Fruit fly (Drosophila melanogaster) whole organism, wandering third instar larva: Measurements from ENCODE around the gene CG31680.

Experiments used
- Abd-B ChIP-seq: fragments of >200 bp; optimal IDR thresholded peaks from 2 replicates; lab custom pipeline; 2017; ENCODE audit warnings: missing biosample characterization, missing genetic modification characterization
- CG32264 ChIP-seq: fragments of 200-800 bp; sonication (Bioruptor generic); optimal IDR thresholded peaks from 2 replicates; lab custom pipeline; 2016; ENCODE audit warnings: missing biosample characterization, missing genetic modification characterization
- Dfd ChIP-seq: fragments of >200 bp; optimal IDR thresholded peaks from 2 replicates; lab custom pipeline; 2017; ENCODE audit warnings: missing biosample characterization, missing genetic modification characterization
- Dif ChIP-seq: fragments of 200-275, 200-300 bp; sonication (Bioruptor generic); optimal IDR thresholded peaks from 2 replicates; lab custom pipeline; 2018; ENCODE audit warnings: missing biosample characterization, missing genetic modification characterization; ENCODE audit not compliant: partially characterized antibody
- GATAd ChIP-seq: sonication (Bioruptor generic); optimal IDR thresholded peaks from 2 replicates; lab custom pipeline; 2016; ENCODE audit warnings: missing biosample characterization, missing genetic modification characterization
- HLH106 ChIP-seq: fragments of 200-800 bp; optimal IDR thresholded peaks from 3 replicates; lab custom pipeline; 2019; ENCODE audit warnings: missing biosample characterization, mild to moderate bottlenecking, missing genetic modification characterization, moderate library complexity
- Hnf4 ChIP-seq: fragments of 200-800 bp; sonication (Bioruptor generic); optimal IDR thresholded peaks from 2 replicates; lab custom pipeline; 2016; ENCODE audit warnings: missing biosample characterization, mild to moderate bottlenecking, missing genetic modification characterization
- Hr78 ChIP-seq: fragments of >200 bp; optimal IDR thresholded peaks from 2 replicates; lab custom pipeline; 2017; ENCODE audit warnings: missing biosample characterization, missing genetic modification characterization
- Hr83 ChIP-seq: fragments of 200-300 bp; sonication (Bioruptor generic); optimal IDR thresholded peaks from 2 replicates; lab custom pipeline; 2016; ENCODE audit warnings: missing biosample characterization, mild to moderate bottlenecking, missing genetic modification characterization, moderate library complexity; ENCODE audit not compliant: poor library complexity, severe bottlenecking
- Myc ChIP-seq: fragments of >200 bp; optimal IDR thresholded peaks from 2 replicates; lab custom pipeline; 2017
- N ChIP-seq: fragments of >200 bp; optimal IDR thresholded peaks from 2 replicates; lab custom pipeline; 2018; ENCODE audit warnings: missing biosample characterization, missing external identifiers, missing genetic modification characterization
- OdsH ChIP-seq: fragments of 200-800 bp; sonication (Bioruptor generic); optimal IDR thresholded peaks from 2 replicates; lab custom pipeline; 2016; ENCODE audit warnings: missing biosample characterization, mild to moderate bottlenecking, missing genetic modification characterization
- Sp1 ChIP-seq: fragments of 200-800 bp; sonication (Bioruptor generic); optimal IDR thresholded peaks from 3 replicates; lab custom pipeline; 2019; ENCODE audit warnings: missing biosample characterization, mild to moderate bottlenecking, missing genetic modification characterization, moderate library complexity
- br ChIP-seq: fragments of 200-800 bp; sonication (Bioruptor generic); optimal IDR thresholded peaks from 2 replicates; lab custom pipeline; 2016; ENCODE audit warnings: missing biosample characterization, missing genetic modification characterization
- dl ChIP-seq, 2 experiments: fragments of 175-275, 200-275 bp in 1 of 2; fragments of 200-275 bp in 1 of 2; sonication (Bioruptor generic); optimal IDR thresholded peaks; lab custom pipeline; 2018; ENCODE audit warnings: mild to moderate bottlenecking in 2 of 2, missing biosample characterization in 2 of 2, missing genetic modification characterization in 2 of 2, moderate library complexity in 2 of 2; ENCODE audit not compliant: partially characterized antibody in 2 of 2, insufficient read depth in 1 of 2
- dsf ChIP-seq: sonication (Bioruptor generic); optimal IDR thresholded peaks from 2 replicates; lab custom pipeline; 2016; ENCODE audit warnings: missing biosample characterization, missing genetic modification characterization, borderline replicate concordance
- ey ChIP-seq: fragments of 200-800 bp; sonication (Bioruptor generic); optimal IDR thresholded peaks from 2 replicates; lab custom pipeline; 2016; ENCODE audit warnings: missing biosample characterization, missing genetic modification characterization
- foxo ChIP-seq, 2 experiments: fragments of 200-800 bp; sonication (Bioruptor generic); optimal IDR thresholded peaks; 2 replicates in 1 of 2; 3 replicates in 1 of 2; lab custom pipeline; 2016 to 2017; ENCODE audit warnings: missing biosample characterization in 2 of 2, missing genetic modification characterization in 2 of 2
- fru ChIP-seq: fragments of 200-800 bp; sonication (Bioruptor generic); optimal IDR thresholded peaks from 3 replicates; lab custom pipeline; 2016; ENCODE audit warnings: missing biosample characterization, mild to moderate bottlenecking, missing genetic modification characterization
- h ChIP-seq: fragments of 200-800 bp; sonication (Bioruptor generic); optimal IDR thresholded peaks from 3 replicates; lab custom pipeline; 2016; ENCODE audit warnings: missing biosample characterization, mild to moderate bottlenecking, missing genetic modification characterization
- lola ChIP-seq: fragments of >200 bp; optimal IDR thresholded peaks from 2 replicates; lab custom pipeline; 2017; ENCODE audit warnings: missing biosample characterization, missing genetic modification characterization
- pan ChIP-seq: fragments of >200 bp; optimal IDR thresholded peaks from 2 replicates; lab custom pipeline; 2017
- psq ChIP-seq: fragments of 200-800 bp; sonication (Bioruptor generic); optimal IDR thresholded peaks from 3 replicates; lab custom pipeline; 2017; ENCODE audit warnings: missing biosample characterization, mild to moderate bottlenecking, missing genetic modification characterization, moderate library complexity
- rgr ChIP-seq: fragments of 200-800 bp; sonication (Bioruptor generic); optimal IDR thresholded peaks from 3 replicates; lab custom pipeline; 2016; ENCODE audit warnings: missing biosample characterization, mild to moderate bottlenecking, missing genetic modification characterization
- sv ChIP-seq: fragments of 200-800 bp; sonication (Bioruptor generic); optimal IDR thresholded peaks from 3 replicates; lab custom pipeline; 2016; ENCODE audit warnings: missing biosample characterization, missing genetic modification characterization
- tai ChIP-seq: sonication (Bioruptor generic); optimal IDR thresholded peaks from 2 replicates; lab custom pipeline; 2016; ENCODE audit warnings: missing biosample characterization, missing genetic modification characterization
- woc ChIP-seq: sonication (Bioruptor generic); optimal IDR thresholded peaks from 2 replicates; lab custom pipeline; 2016; ENCODE audit warnings: missing biosample characterization, mild to moderate bottlenecking, missing genetic modification characterization

CG31680 gene

DNA sequence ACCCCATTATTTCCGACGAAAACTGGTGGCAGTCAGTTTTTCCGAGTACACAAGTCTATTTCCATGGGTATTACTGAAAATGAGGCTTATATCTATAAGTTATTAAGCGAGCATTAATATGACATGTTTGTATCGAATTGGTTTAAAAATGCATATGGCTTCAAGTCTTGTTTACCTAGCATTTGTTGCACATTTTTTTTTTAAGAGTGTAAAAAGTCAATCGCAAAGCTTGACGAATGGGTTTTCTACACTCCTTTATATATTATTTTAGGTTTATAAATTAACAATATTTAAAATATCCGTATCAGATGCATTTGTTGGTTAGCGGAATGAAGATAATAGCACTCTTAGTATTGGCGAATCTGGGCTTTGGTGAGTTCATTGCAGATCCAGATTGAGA is at the start of gene CG31680:
Gene CG31680 (plus strand): TSS at position 301 of the 400 bp plus-strand sequence.
- no peak for TF ChIP-seq Abd-B (GFP tag; lab: Kevin White, UChicago)
- TF ChIP-seq fru (GFP tag; lab: Kevin White, UChicago): no peak
- TF ChIP-seq Hnf4: no peak
- TF ChIP-seq pan: no peak
- TF ChIP-seq lola (GFP tag; lab: Kevin White, UChicago): no peak
- TF ChIP-seq N (GFP tag; lab: Kevin White, UChicago): no peak
- no peak for TF ChIP-seq h (GFP tag; lab: Kevin White, UChicago)
- no peak for TF ChIP-seq sv (GFP tag; lab: Kevin White, UChicago)

DNA sequence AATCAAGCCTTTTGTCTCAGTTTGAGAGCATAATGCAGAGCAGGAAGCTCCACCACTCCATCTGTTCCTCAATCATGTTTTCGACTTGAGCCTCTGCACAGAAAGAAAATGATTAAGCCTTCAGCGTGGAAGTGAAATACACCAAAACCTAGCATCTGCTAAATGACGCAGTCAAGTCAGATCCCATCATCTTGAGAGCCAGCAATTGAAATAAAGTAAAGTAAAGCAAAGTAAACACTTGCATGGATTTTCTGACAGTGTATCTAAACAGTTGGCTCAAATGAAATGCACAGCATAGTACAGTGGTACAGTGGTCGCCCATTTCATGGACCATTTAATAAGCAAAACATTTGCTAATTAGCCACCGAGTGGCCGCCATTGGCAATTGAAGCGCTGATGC is 42.2 kb upstream of the CG31680 start:
- TF ChIP-seq Hr78 (GFP tag; lab: Kevin White, UChicago) (no peak), GATAd (GFP tag; lab: Kevin White, UChicago) (no peak), OdsH (GFP tag; lab: Kevin White, UChicago) (no peak), Hr83 (GFP tag; lab: Kevin White, UChicago) (no peak), dsf (GFP tag; lab: Kevin White, UChicago) (no peak), CG32264 (GFP tag; lab: Kevin White, UChicago) (no peak), Dfd (GFP tag; lab: Kevin White, UChicago) (no peak), woc (GFP tag; lab: Kevin White, UChicago) (no peak), tai (no peak)

DNA sequence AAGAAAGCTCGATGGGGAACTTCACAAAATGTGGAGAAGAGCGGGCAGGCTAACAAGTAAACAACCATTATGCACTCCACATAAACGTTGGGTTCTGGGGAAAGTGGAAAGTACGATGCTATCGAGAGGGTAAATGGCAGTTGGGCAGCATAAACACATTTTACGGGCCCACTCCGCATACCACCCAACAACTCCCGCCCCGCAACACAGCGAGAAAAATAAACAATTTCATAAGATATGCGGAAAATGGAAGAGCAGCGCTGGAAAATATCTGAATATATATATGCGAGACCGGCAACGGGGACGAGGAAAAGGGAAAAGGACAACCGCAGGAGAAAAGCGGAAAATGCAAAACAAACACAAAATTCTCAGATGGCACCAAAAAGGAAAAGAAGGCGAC is 38.6 kb upstream of the CG31680 start:
- no peak for TF ChIP-seq HLH106 (tag; lab: Kevin White, UChicago)

DNA sequence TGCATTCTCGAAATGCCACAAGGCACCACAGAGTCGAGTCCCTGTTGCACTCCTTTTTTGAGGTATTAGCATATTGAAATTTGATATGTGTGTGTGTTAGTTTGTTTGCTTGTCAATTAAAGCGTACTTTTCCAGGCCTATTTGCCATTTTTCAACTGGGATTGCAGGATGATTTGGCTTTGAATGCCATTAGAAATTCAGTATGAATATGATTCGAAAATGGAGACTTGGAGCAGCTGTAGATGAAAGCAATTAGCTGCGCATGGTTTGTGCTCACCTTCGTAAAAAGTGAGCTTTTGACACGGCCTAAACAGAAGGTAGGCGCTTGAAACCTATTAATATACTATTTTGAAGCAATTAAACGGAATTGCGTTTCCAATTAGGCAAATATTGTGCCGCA is 35.8 kb upstream of the CG31680 start, which contains the start of gene CG31677:
Gene CG31677 (minus strand): TSS at position 101 of the 400 bp plus-strand sequence.
- TF ChIP-seq Myc (lab: Kevin White, UChicago) (no peak), h (GFP tag; lab: Kevin White, UChicago) (no peak), CG32264 (GFP tag; lab: Kevin White, UChicago) (no peak), rgr (GFP tag; lab: Kevin White, UChicago) (no peak), fru (GFP tag; lab: Kevin White, UChicago) (no peak), lola (GFP tag; lab: Kevin White, UChicago) (no peak), N (GFP tag; lab: Kevin White, UChicago) (no peak), br (GFP tag; lab: Kevin White, UChicago) (no peak), tai (no peak), psq (GFP tag; lab: Kevin White, UChicago) (no peak), woc (GFP tag; lab: Kevin White, UChicago) (no peak), ey (no peak), HLH106 (tag; lab: Kevin White, UChicago) (no peak), foxo (GFP tag; optimal IDR thresholded peaks at IDR 0.05; lab: Kevin White, UChicago) (no peak)

DNA sequence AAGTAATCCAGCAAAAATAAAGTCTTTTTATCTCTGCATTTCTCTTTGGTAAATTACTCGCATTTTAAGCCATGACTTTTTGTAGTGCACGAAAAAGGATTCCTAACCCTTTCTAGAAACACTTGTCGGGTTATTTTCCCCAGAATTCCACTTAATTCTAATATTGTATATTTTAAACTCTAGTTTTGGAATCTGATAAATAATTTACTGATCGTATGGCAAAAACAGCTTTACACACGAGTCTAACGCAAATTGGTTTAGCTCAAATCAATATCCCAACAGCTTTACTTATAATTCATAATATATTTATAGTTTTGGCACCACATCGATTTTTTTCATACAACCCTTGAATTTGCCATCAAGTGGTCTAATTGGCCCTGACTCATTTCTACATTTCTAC is 25.7 kb upstream of the CG31680 start, which contains the start of gene CG15475:
Gene CG15475 (plus strand): TSS at position 301 of the 400 bp plus-strand sequence.
- TF ChIP-seq dsf (GFP tag; lab: Kevin White, UChicago) (no peak), psq (GFP tag; lab: Kevin White, UChicago) (no peak), Hnf4 (no peak), HLH106 (tag; lab: Kevin White, UChicago) (no peak), Abd-B (GFP tag; lab: Kevin White, UChicago) (no peak), fru (GFP tag; lab: Kevin White, UChicago) (no peak), pan (no peak)

DNA sequence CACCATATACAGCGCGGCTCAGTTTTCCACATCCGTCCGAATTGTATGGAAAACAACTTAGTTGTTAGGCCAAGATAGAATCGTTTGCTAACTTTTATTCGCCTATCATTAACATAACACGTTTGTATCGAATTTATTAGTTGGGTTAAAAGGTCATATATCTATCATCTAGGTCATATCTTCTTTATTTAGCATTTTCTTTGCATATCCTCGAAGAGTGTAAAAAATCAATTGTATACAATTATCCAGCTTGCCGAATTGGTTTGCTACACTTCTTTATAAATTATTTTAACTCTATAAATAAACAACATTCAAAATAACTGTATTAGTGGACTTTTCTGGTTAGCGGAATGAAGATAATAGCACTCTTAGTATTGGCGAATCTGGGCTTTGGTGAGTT is 5.7 kb upstream of the CG31680 start, which contains the start of gene CG17472:
Gene CG17472 (plus strand): TSS at position 301 of the 400 bp plus-strand sequence.
- no peak for TF ChIP-seq Sp1 (GFP tag; lab: Kevin White, UChicago)
- no peak for TF ChIP-seq ey
- TF ChIP-seq pan: no peak
- no peak for TF ChIP-seq OdsH (GFP tag; lab: Kevin White, UChicago)

DNA sequence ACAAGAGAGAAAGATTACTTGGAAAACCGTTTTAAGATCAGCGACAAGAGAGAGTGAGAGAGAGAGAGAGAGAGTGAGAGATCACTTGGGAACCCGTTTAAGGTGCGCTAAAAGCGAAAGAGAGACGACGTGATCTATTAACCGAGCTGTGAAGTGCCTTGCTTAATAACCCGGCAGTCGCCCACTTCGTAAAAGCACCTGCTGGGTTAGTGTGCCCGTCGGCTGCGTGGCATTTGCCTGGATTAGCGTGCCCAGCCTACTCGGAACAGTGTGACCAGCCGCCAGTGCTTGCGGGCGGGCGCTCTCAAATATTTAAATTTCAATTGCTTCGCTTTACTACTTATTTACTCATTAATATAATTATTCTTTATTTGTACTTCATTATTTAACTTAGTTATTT is 1.5 kb upstream of the CG31680 start:
- TF ChIP-seq h (GFP tag; lab: Kevin White, UChicago) (peak; percentile 16), Dif (GFP tag; lab: Kevin White, UChicago) (peak; percentile 37), psq (GFP tag; lab: Kevin White, UChicago) (no peak), dl (GFP tag; optimal IDR thresholded peaks at IDR 0.05; lab: Kevin White, UChicago; ENCODE audit: insufficient read depth in 1 of 2, partially characterized antibody in 2 of 2) (no peak), br (GFP tag; lab: Kevin White, UChicago) (no peak), dsf (GFP tag; lab: Kevin White, UChicago) (no peak), foxo (GFP tag; optimal IDR thresholded peaks at IDR 0.05; lab: Kevin White, UChicago) (no peak)
